Worm (Caenorhabditis elegans): ENCODE results near the gene ndx-3.

Gene ndx-3

ce11 chrII:4993530-4994192 lies 40.3 kb downstream of the ndx-3 start, which contains the start of the genes eif-1 and vps-24:
eif-1 (minus strand) TSS chrII:4993580.
vps-24 (plus strand) TSS chrII:4993998.
- no peak for TF ChIP-seq elt-1 (tag; optimal IDR thresholded peaks at IDR 0.05; ENCODE audit: borderline replicate concordance, insufficient read depth)
- no peak for TF ChIP-seq blmp-1 (tag; optimal IDR thresholded peaks at IDR 0.05)
- no peak for TF ChIP-seq nhr-12 (tag; optimal IDR thresholded peaks at IDR 0.05)
- peak; percentile 2 for TF ChIP-seq lin-13 (tag; optimal IDR thresholded peaks at IDR 0.05)
- TF ChIP-seq lsy-2 (tag; optimal IDR thresholded peaks at IDR 0.05), result peak; percentile 29
- TF ChIP-seq ces-1 (GFP tag; optimal IDR thresholded peaks at IDR 0.05), result peak; percentile 77
- TF ChIP-seq mep-1 (tag; optimal IDR thresholded peaks at IDR 0.05), result no peak
- no peak for TF ChIP-seq snpc-4 (tag; optimal IDR thresholded peaks at IDR 0.05)
- TF ChIP-seq nhr-237 (tag; optimal IDR thresholded peaks at IDR 0.05), result peak; percentile 6

- TF ChIP-seq ham-2 (GFP tag; optimal IDR thresholded peaks at IDR 0.05), result no peak
- no peak for TF ChIP-seq cnd-1 (tag; optimal IDR thresholded peaks at IDR 0.05)
- no peak for TF ChIP-seq nhr-76 (tag; optimal IDR thresholded peaks at IDR 0.05)
- no peak for TF ChIP-seq unc-39 (tag; optimal IDR thresholded peaks at IDR 0.05)
- no peak for TF ChIP-seq tbx-8 (GFP tag; optimal IDR thresholded peaks at IDR 0.05)
- no peak for TF ChIP-seq pha-4 (tag; optimal IDR thresholded peaks at IDR 0.05)
- TF ChIP-seq ceh-39 (tag; optimal IDR thresholded peaks at IDR 0.05), result no peak
- no peak for TF ChIP-seq lin-13 (tag; optimal IDR thresholded peaks at IDR 0.05)
- no peak for TF ChIP-seq sem-2 (GFP tag; optimal IDR thresholded peaks at IDR 0.05)
- TF ChIP-seq elt-1 (tag; optimal IDR thresholded peaks at IDR 0.05; ENCODE audit: borderline replicate concordance, insufficient read depth), result no peak
- TF ChIP-seq mep-1 (tag; optimal IDR thresholded peaks at IDR 0.05), result no peak
- no peak for TF ChIP-seq nhr-237 (tag; optimal IDR thresholded peaks at IDR 0.05)
- no peak for TF ChIP-seq hlh-1 (tag; optimal IDR thresholded peaks at IDR 0.05)
- no peak for TF ChIP-seq nhr-2 (tag; optimal IDR thresholded peaks at IDR 0.05)
Measured at ce11 chrII:4994939-4995338, 41.5 kb downstream of the ndx-3 start, which contains the start of gene rnh-1.0. rnh-1.0 (plus strand) TSS chrII:4995327.

ce11 chrII:4998657-4999056 lies 45.3 kb downstream of the ndx-3 start, which contains the start of gene F59A6.11:
F59A6.11 (minus strand) TSS chrII:4998757.
- TF ChIP-seq unc-39 (tag; optimal IDR thresholded peaks at IDR 0.05) (no peak), sem-2 (GFP tag; optimal IDR thresholded peaks at IDR 0.05) (no peak), nhr-76 (tag; optimal IDR thresholded peaks at IDR 0.05) (no peak), tbx-8 (GFP tag; optimal IDR thresholded peaks at IDR 0.05) (no peak), unc-62 (GFP tag; optimal IDR thresholded peaks at IDR 0.05) (no peak), lin-32 (GFP tag; optimal IDR thresholded peaks at IDR 0.05) (no peak), nhr-2 (tag; optimal IDR thresholded peaks at IDR 0.05) (no peak), lin-13 (tag; optimal IDR thresholded peaks at IDR 0.05) (no peak), blmp-1 (tag; optimal IDR thresholded peaks at IDR 0.05) (no peak), flh-1 (GFP tag; optimal IDR thresholded peaks at IDR 0.05) (no peak), snpc-4 (tag; optimal IDR thresholded peaks at IDR 0.05) (no peak), ceh-39 (tag; optimal IDR thresholded peaks at IDR 0.05) (no peak), zip-8 (tag; optimal IDR thresholded peaks at IDR 0.05) (no peak), lsy-2 (tag; optimal IDR thresholded peaks at IDR 0.05) (no peak)

ce11 chrII:4999122-4999521 lies 45.7 kb downstream of the ndx-3 start, which contains the start of gene citk-2:
citk-2 (plus strand) TSS chrII:4999520.
- TF ChIP-seq unc-62 (GFP tag; optimal IDR thresholded peaks at IDR 0.05) (no peak), lin-13 (tag; optimal IDR thresholded peaks at IDR 0.05) (peak; percentile 53), nhr-237 (tag; optimal IDR thresholded peaks at IDR 0.05) (peak; percentile 86)

- TF ChIP-seq nhr-28 (tag; optimal IDR thresholded peaks at IDR 0.05), result no peak
- no peak for TF ChIP-seq unc-39 (tag; optimal IDR thresholded peaks at IDR 0.05)
- TF ChIP-seq sem-2 (GFP tag; optimal IDR thresholded peaks at IDR 0.05), result no peak
- TF ChIP-seq ceh-43 (GFP tag; optimal IDR thresholded peaks at IDR 0.05), result no peak
- TF ChIP-seq ceh-39 (tag; optimal IDR thresholded peaks at IDR 0.05), result no peak
- no peak for TF ChIP-seq nhr-12 (tag; optimal IDR thresholded peaks at IDR 0.05)
- no peak for TF ChIP-seq zip-8 (tag; optimal IDR thresholded peaks at IDR 0.05)
- TF ChIP-seq flh-1 (GFP tag; optimal IDR thresholded peaks at IDR 0.05), result no peak
- no peak for TF ChIP-seq lin-13 (tag; optimal IDR thresholded peaks at IDR 0.05)
- no peak for TF ChIP-seq blmp-1 (tag; optimal IDR thresholded peaks at IDR 0.05)
- TF ChIP-seq ztf-11 (tag; optimal IDR thresholded peaks at IDR 0.05), result no peak
Measured at ce11 chrII:5001866-5002265, 48.5 kb downstream of the ndx-3 start.

ce11 chrII:5003660-5004059 lies 50.3 kb downstream of the ndx-3 start, which contains the start of gene F59A6.10:
F59A6.10 (plus strand) TSS chrII:5003960.
- no peak for TF ChIP-seq snpc-4 (tag; optimal IDR thresholded peaks at IDR 0.05)
- TF ChIP-seq hlh-1 (tag; optimal IDR thresholded peaks at IDR 0.05), result no peak
- no peak for TF ChIP-seq nhr-28 (tag; optimal IDR thresholded peaks at IDR 0.05)
- TF ChIP-seq mls-2 (tag; optimal IDR thresholded peaks at IDR 0.05), result no peak
- no peak for TF ChIP-seq sptf-1 (tag; optimal IDR thresholded peaks at IDR 0.05)
- TF ChIP-seq nhr-2 (tag; optimal IDR thresholded peaks at IDR 0.05), result no peak
- no peak for TF ChIP-seq elt-1 (tag; optimal IDR thresholded peaks at IDR 0.05; ENCODE audit: borderline replicate concordance, insufficient read depth)
- TF ChIP-seq sem-2 (GFP tag; optimal IDR thresholded peaks at IDR 0.05), result no peak
- no peak for TF ChIP-seq unc-62 (GFP tag; optimal IDR thresholded peaks at IDR 0.05)
- TF ChIP-seq flh-1 (GFP tag; optimal IDR thresholded peaks at IDR 0.05), result no peak
- no peak for TF ChIP-seq nhr-237 (tag; optimal IDR thresholded peaks at IDR 0.05)
- TF ChIP-seq nhr-76 (tag; optimal IDR thresholded peaks at IDR 0.05), result no peak
- no peak for TF ChIP-seq tbx-8 (GFP tag; optimal IDR thresholded peaks at IDR 0.05)
- TF ChIP-seq nhr-12 (tag; optimal IDR thresholded peaks at IDR 0.05), result no peak
- TF ChIP-seq ceh-39 (tag; optimal IDR thresholded peaks at IDR 0.05), result no peak
- no peak for TF ChIP-seq ham-2 (GFP tag; optimal IDR thresholded peaks at IDR 0.05)
- TF ChIP-seq pha-4 (tag; optimal IDR thresholded peaks at IDR 0.05), result no peak
- no peak for TF ChIP-seq M03D4.4 (tag; optimal IDR thresholded peaks at IDR 0.05)

All from whole organism, mixed stage, embryonic.